Fruit fly (Drosophila melanogaster) whole organism, embryonic: ENCODE results near the gene Desat1.

Source experiments
- CG10979 ChIP-seq: fragments of 200-800 bp; sonication (Bioruptor generic); optimal IDR thresholded peaks from 2 replicates; lab custom pipeline; 2018; ENCODE audit warnings: missing biosample characterization, mild to moderate bottlenecking, missing genetic modification characterization, moderate library complexity
- CG11398 ChIP-seq: fragments of 200-800 bp; sonication (Bioruptor generic); optimal IDR thresholded peaks from 2 replicates; lab custom pipeline; 2016; ENCODE audit warnings: missing biosample characterization, missing genetic modification characterization
- CG11696 ChIP-seq: fragments of 200-800 bp; sonication (Bioruptor generic); IDR thresholded peaks from 2 replicates; pipeline ENCODE4 v1.3.6; 2022; ENCODE audit warnings: missing biosample characterization, missing genetic modification characterization
- CG12659 ChIP-seq: fragments of 200-800 bp; sonication (Bioruptor generic); optimal IDR thresholded peaks from 3 replicates; lab custom pipeline; 2017; ENCODE audit warnings: mild to moderate bottlenecking, missing biosample characterization, missing genetic modification reagents, missing genetic modification characterization
- CG13775 ChIP-seq: fragments of 200-800 bp; sonication (Bioruptor generic); optimal IDR thresholded peaks from 3 replicates; lab custom pipeline; 2017; ENCODE audit warnings: missing biosample characterization, mild to moderate bottlenecking, missing genetic modification characterization
- CG15601 ChIP-seq: fragments of 200-800 bp; sonication (Bioruptor generic); optimal IDR thresholded peaks from 3 replicates; lab custom pipeline; 2019; ENCODE audit warnings: missing biosample characterization, mild to moderate bottlenecking, missing genetic modification characterization, moderate library complexity
- CG1603 ChIP-seq: fragments of 200-800 bp; sonication (Bioruptor generic); optimal IDR thresholded peaks from 2 replicates; lab custom pipeline; 2019; ENCODE audit warnings: missing biosample characterization, mild to moderate bottlenecking, missing genetic modification characterization, moderate library complexity
- CG18619 ChIP-seq: fragments of 200-800 bp; sonication (Bioruptor generic); optimal IDR thresholded peaks from 3 replicates; lab custom pipeline; 2017; ENCODE audit warnings: missing biosample characterization, mild to moderate bottlenecking, missing genetic modification characterization
- CG30431 ChIP-seq: fragments of 200-800 bp; sonication (Bioruptor generic); optimal IDR thresholded peaks from 2 replicates; lab custom pipeline; 2017; ENCODE audit warnings: missing biosample characterization, missing genetic modification characterization
- CG32772 ChIP-seq: fragments of 200-800 bp; sonication (Bioruptor generic); IDR thresholded peaks from 2 replicates; pipeline ENCODE4 v1.3.6; 2022; ENCODE audit warnings: missing biosample characterization, missing genetic modification characterization
- CG33213 ChIP-seq: fragments of 200-800 bp; sonication (Bioruptor generic); optimal IDR thresholded peaks from 3 replicates; lab custom pipeline; 2016; ENCODE audit warnings: missing biosample characterization, missing genetic modification characterization
- CG33557 ChIP-seq: fragments of 200-800 bp; sonication (Bioruptor generic); optimal IDR thresholded peaks from 2 replicates; lab custom pipeline; 2019; ENCODE audit warnings: missing biosample characterization, mild to moderate bottlenecking, missing genetic modification characterization, moderate library complexity
- CG34224 ChIP-seq: fragments of 200-800 bp; sonication (Bioruptor generic); IDR thresholded peaks from 3 replicates; pipeline ENCODE4 v1.3.6; 2022; ENCODE audit warnings: missing biosample characterization, missing genetic modification characterization; ENCODE audit not compliant: partially characterized antibody
- CG4730 ChIP-seq: fragments of 200-800 bp; sonication (Bioruptor generic); IDR thresholded peaks from 2 replicates; pipeline ENCODE4 v1.3.6; 2022; ENCODE audit warnings: missing biosample characterization, missing genetic modification characterization
- CG4854 ChIP-seq: fragments of 200-800 bp; sonication (Bioruptor generic); optimal IDR thresholded peaks from 2 replicates; lab custom pipeline; 2016; ENCODE audit warnings: missing biosample characterization, missing genetic modification characterization, inconsistent platforms
- CG8924 ChIP-seq: fragments of 200-800 bp; optimal IDR thresholded peaks from 3 replicates; lab custom pipeline; 2019; ENCODE audit warnings: missing biosample characterization, mild to moderate bottlenecking, missing genetic modification characterization, moderate library complexity
- CG9817 ChIP-seq: fragments of 200-800 bp; sonication (Bioruptor generic); optimal IDR thresholded peaks from 2 replicates; lab custom pipeline; 2018; ENCODE audit warnings: missing biosample characterization, mild to moderate bottlenecking, missing genetic modification characterization, moderate library complexity
- CkIIα-i1 ChIP-seq: fragments of 200-800 bp; sonication (Bioruptor generic); IDR thresholded peaks from 2 replicates; pipeline ENCODE4 v1.3.6; 2022; ENCODE audit warnings: missing biosample characterization, missing genetic modification characterization
- Dfd ChIP-seq, 2 experiments: fragments of >200 bp; optimal IDR thresholded peaks; 2 replicates each; lab custom pipeline; 2017; ENCODE audit warnings: missing biosample characterization in 2 of 2, missing genetic modification characterization in 2 of 2
- Elba2 ChIP-seq: fragments of 200-800 bp; sonication (Bioruptor generic); optimal IDR thresholded peaks from 3 replicates; lab custom pipeline; 2016; ENCODE audit warnings: missing biosample characterization, missing genetic modification characterization
- Ets65A ChIP-seq: fragments of 200-800 bp; sonication (Bioruptor generic); peaks from one replicate; lab custom pipeline; 2016; ENCODE audit warnings: missing biosample characterization, missing genetic modification characterization
- HLH3B ChIP-seq: fragments of 200-800 bp; sonication (Bioruptor generic); IDR thresholded peaks from 2 replicates; pipeline ENCODE4 v1.3.6; 2022; ENCODE audit warnings: missing biosample characterization, missing genetic modification characterization
- Hr78 ChIP-seq, 2 experiments: fragments of 200-800 bp in 1 of 2; fragments of >200 bp in 1 of 2; sonication (Bioruptor generic) in 1 of 2; optimal IDR thresholded peaks; 2 replicates each; lab custom pipeline; 2017 to 2019; ENCODE audit warnings: missing biosample characterization in 2 of 2, missing genetic modification characterization in 2 of 2, mild to moderate bottlenecking in 1 of 2, moderate library complexity in 1 of 2
- Mrtf ChIP-seq: fragments of 200-800 bp; sonication (Bioruptor generic); IDR thresholded peaks from 3 replicates; pipeline ENCODE4 v1.3.6; 2022; ENCODE audit warnings: missing biosample characterization, missing genetic modification characterization
- Neu2 ChIP-seq: fragments of 200-800 bp; sonication (Bioruptor generic); optimal IDR thresholded peaks from 3 replicates; lab custom pipeline; 2016; ENCODE audit warnings: missing biosample characterization, missing genetic modification characterization, borderline replicate concordance
- Nf-YA ChIP-seq: fragments of 200-800 bp; sonication (Bioruptor generic); IDR thresholded peaks from 2 replicates; pipeline ENCODE4 v1.3.6; 2022; ENCODE audit warnings: missing biosample characterization, missing genetic modification characterization
- Optix ChIP-seq: fragments of 200-800 bp; sonication (Bioruptor generic); IDR thresholded peaks from 3 replicates; pipeline ENCODE4 v1.3.6; 2022; ENCODE audit warnings: missing biosample characterization, missing genetic modification characterization
- TFAM ChIP-seq: fragments of 200-800 bp; sonication (Bioruptor generic); optimal IDR thresholded peaks from 2 replicates; lab custom pipeline; 2017; ENCODE audit warnings: missing biosample characterization, missing genetic modification characterization, inconsistent platforms
- YL-1 ChIP-seq: fragments of 200-800 bp; sonication (Bioruptor generic); optimal IDR thresholded peaks from 3 replicates; lab custom pipeline; 2017; ENCODE audit warnings: missing biosample characterization, mild to moderate bottlenecking, missing genetic modification characterization
- al ChIP-seq: fragments of 200-800 bp; sonication (Bioruptor generic); IDR thresholded peaks from 2 replicates; pipeline ENCODE4 v1.3.6; 2022; ENCODE audit warnings: missing biosample characterization, missing genetic modification characterization
- bab2 ChIP-seq: fragments of 200-800 bp; sonication (Bioruptor generic); optimal IDR thresholded peaks from 2 replicates; lab custom pipeline; 2016; ENCODE audit warnings: missing biosample characterization, missing genetic modification characterization
- bbx ChIP-seq: fragments of 200-800 bp; sonication (Bioruptor generic); IDR thresholded peaks from 2 replicates; pipeline ENCODE4 v1.3.6; 2022; ENCODE audit warnings: missing biosample characterization, missing genetic modification characterization; ENCODE audit not compliant: partially characterized antibody
- btn ChIP-seq: fragments of 200-800 bp; sonication (Bioruptor generic); optimal IDR thresholded peaks from 2 replicates; lab custom pipeline; 2016; ENCODE audit warnings: missing biosample characterization, missing genetic modification characterization
- ci ChIP-seq: fragments of 200-800 bp; sonication (Bioruptor generic); IDR thresholded peaks from 3 replicates; pipeline ENCODE4 v1.3.6; 2022; ENCODE audit warnings: missing biosample characterization, missing genetic modification characterization
- disco-r ChIP-seq: fragments of 200-800 bp; sonication (Bioruptor generic); optimal IDR thresholded peaks from 2 replicates; lab custom pipeline; 2016; ENCODE audit warnings: missing biosample characterization, missing genetic modification characterization
- dmrt11E ChIP-seq: fragments of 200-800 bp; sonication (Bioruptor generic); optimal IDR thresholded peaks from 3 replicates; lab custom pipeline; 2018; ENCODE audit warnings: missing biosample characterization, mild to moderate bottlenecking, missing genetic modification characterization, moderate library complexity
- exex ChIP-seq: fragments of 200-800 bp; sonication (Bioruptor generic); optimal IDR thresholded peaks from 4 replicates; lab custom pipeline; 2018; ENCODE audit warnings: missing biosample characterization, mild to moderate bottlenecking, missing genetic modification characterization, moderate library complexity
- eyg ChIP-seq: fragments of 200-800 bp; sonication (Bioruptor generic); optimal IDR thresholded peaks from 3 replicates; lab custom pipeline; 2016; ENCODE audit warnings: missing biosample characterization, missing genetic modification characterization
- fd64A ChIP-seq: fragments of 200-800 bp; sonication (Bioruptor generic); optimal IDR thresholded peaks from 3 replicates; lab custom pipeline; 2018; ENCODE audit warnings: missing biosample characterization, mild to moderate bottlenecking, missing genetic modification characterization
- gem ChIP-seq: fragments of 200-800 bp; sonication (Bioruptor generic); optimal IDR thresholded peaks from 2 replicates; lab custom pipeline; 2019; ENCODE audit warnings: missing biosample characterization, mild to moderate bottlenecking, missing genetic modification characterization, moderate library complexity
- gfzf ChIP-seq: fragments of 200-800 bp; sonication (Bioruptor generic); optimal IDR thresholded peaks from 2 replicates; lab custom pipeline; 2016; ENCODE audit warnings: missing biosample characterization, mild to moderate bottlenecking, missing genetic modification characterization, moderate library complexity
- grn ChIP-seq: fragments of 200-800 bp; sonication (Bioruptor generic); optimal IDR thresholded peaks from 3 replicates; lab custom pipeline; 2017; ENCODE audit warnings: missing biosample characterization, missing genetic modification characterization
- h ChIP-seq: fragments of >200 bp; optimal IDR thresholded peaks from 2 replicates; lab custom pipeline; 2017
- klu ChIP-seq: fragments of 200-800 bp; sonication (Bioruptor generic); IDR thresholded peaks from 2 replicates; pipeline ENCODE4 v1.3.6; 2022; ENCODE audit warnings: missing biosample characterization, missing genetic modification characterization
- kni ChIP-seq: fragments of 200-800 bp; sonication (Bioruptor generic); optimal IDR thresholded peaks from 3 replicates; lab custom pipeline; 2017; ENCODE audit warnings: mild to moderate bottlenecking, missing biosample characterization, missing genetic modification reagents, missing genetic modification characterization
- lmd ChIP-seq: fragments of 200-800 bp; sonication (Bioruptor generic); IDR thresholded peaks from 2 replicates; pipeline ENCODE4 v1.3.6; 2022; ENCODE audit warnings: missing biosample characterization, missing genetic modification characterization
- nom ChIP-seq: fragments of 200-800 bp; sonication (Bioruptor generic); optimal IDR thresholded peaks from 2 replicates; lab custom pipeline; 2017; ENCODE audit warnings: missing biosample characterization, missing genetic modification characterization, mild to moderate bottlenecking, moderate library complexity, missing genetic modification reagents
- schlank ChIP-seq: fragments of 200-800 bp; sonication (Bioruptor generic); optimal IDR thresholded peaks from 2 replicates; lab custom pipeline; 2018; ENCODE audit warnings: missing biosample characterization, mild to moderate bottlenecking, missing genetic modification characterization
- tin ChIP-seq: fragments of 200-800 bp; sonication (Bioruptor generic); optimal IDR thresholded peaks from 3 replicates; lab custom pipeline; 2016; ENCODE audit warnings: missing biosample characterization, missing genetic modification characterization
- zen ChIP-seq: fragments of 200-800 bp; sonication (Bioruptor generic); optimal IDR thresholded peaks from 3 replicates; lab custom pipeline; 2018; ENCODE audit warnings: missing biosample characterization, mild to moderate bottlenecking, missing genetic modification characterization, moderate library complexity
- zfh1 ChIP-seq: fragments of 200-800 bp; sonication (Bioruptor generic); IDR thresholded peaks from 3 replicates; pipeline ENCODE4 v1.3.6; 2022; ENCODE audit warnings: missing biosample characterization, missing genetic modification characterization

The Desat1 gene

DNA sequence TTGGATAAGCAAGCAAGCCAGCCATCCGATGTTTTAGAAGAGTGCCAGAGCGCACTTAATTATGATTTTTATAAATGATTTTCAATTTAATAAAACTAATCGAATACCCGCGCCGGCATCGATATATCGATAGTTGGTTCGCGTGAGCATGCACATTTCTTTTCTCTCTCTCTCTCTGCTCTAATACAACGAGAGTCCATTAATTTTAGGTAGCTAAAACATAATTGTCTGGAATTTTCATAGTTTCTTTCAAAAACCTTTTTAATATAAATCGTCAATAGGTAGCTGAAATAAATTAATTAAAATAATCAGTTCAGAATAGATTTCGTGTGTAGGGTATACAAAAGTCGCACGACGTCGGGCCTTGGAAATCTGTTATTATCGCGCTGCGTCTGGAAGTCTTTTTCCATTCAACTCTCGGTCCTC lies 9.5 kb downstream of the Desat1 start, which contains the start of gene CG18549 (continued):
- TF ChIP-seq btn (GFP tag; lab: Kevin White, UChicago) (peak; percentile 99), CG30431 (GFP tag; lab: Kevin White, UChicago) (peak; percentile 99), bbx (GFP tag; lab: Robert Waterston, UW) (peak; percentile 76), CG11398 (GFP tag; lab: Kevin White, UChicago) (peak; percentile 99), h (lab: Kevin White, UChicago) (no peak), CG13775 (GFP tag; lab: Kevin White, UChicago) (peak; percentile 99), Ets65A (GFP tag; lab: Kevin White, UChicago) (peak; percentile 100), lmd (GFP tag; lab: Robert Waterston, UW) (peak; percentile 100), eyg (GFP tag; lab: Kevin White, UChicago) (peak; percentile 99), YL-1 (peak; percentile 100), CG1603 (peak; percentile 97), CG9817 (tag; lab: Kevin White, UChicago) (peak; percentile 100), bab2 (GFP tag; lab: Kevin White, UChicago) (peak; percentile 100), HLH3B (GFP tag; lab: Robert Waterston, UW) (peak; percentile 100), gfzf (GFP tag; lab: Kevin White, UChicago) (peak; percentile 44), Mrtf (GFP tag; lab: Robert Waterston, UW) (peak; percentile 99), tin (GFP tag; lab: Kevin White, UChicago) (peak; percentile 100), ci (GFP tag; lab: Robert Waterston, UW) (peak; percentile 100), CG12659 (peak; percentile 100), CG33557 (peak; percentile 100), CG33213 (peak; percentile 99), grn (peak; percentile 97), schlank (tag; lab: Kevin White, UChicago) (peak; percentile 99), disco-r (GFP tag; lab: Kevin White, UChicago) (peak; percentile 99), dmrt11E (tag; lab: Kevin White, UChicago) (peak; percentile 100), CG34224 (GFP tag; lab: Robert Waterston, UW) (peak; percentile 89), Hr78 (GFP tag; optimal IDR thresholded peaks at IDR 0.05; lab: Kevin White, UChicago) (peak in 1 of 2 experiments; percentile 99), Neu2 (GFP tag; lab: Kevin White, UChicago) (peak; percentile 91), CG8924 (tag; lab: Kevin White, UChicago) (peak; percentile 100), CG32772 (peak; percentile 100), gem (tag; lab: Kevin White, UChicago) (peak; percentile 100), fd64A (GFP tag; lab: Kevin White, UChicago) (peak; percentile 100), nom (GFP tag; lab: Kevin White, UChicago) (peak; percentile 100), Nf-YA (GFP tag; lab: Robert Waterston, UW) (peak; percentile 100), al (peak; percentile 99), klu (GFP tag; lab: Robert Waterston, UW) (peak; percentile 99), CG15601 (peak; percentile 99), CG4854 (GFP tag; lab: Kevin White, UChicago) (peak; percentile 99), zfh1 (GFP tag; lab: Robert Waterston, UW) (peak; percentile 100), TFAM (GFP tag; lab: Kevin White, UChicago) (peak; percentile 96), Optix (GFP tag; lab: Robert Waterston, UW) (peak; percentile 99), CkIIα-i1 (GFP tag; lab: Robert Waterston, UW) (peak; percentile 98), CG10979 (tag; lab: Kevin White, UChicago) (peak; percentile 100), zen (tag; lab: Kevin White, UChicago) (peak; percentile 100), Elba2 (GFP tag; lab: Kevin White, UChicago) (peak; percentile 76), CG11696 (peak; percentile 98), kni (GFP tag; lab: Kevin White, UChicago) (peak; percentile 99), CG4730 (GFP tag; lab: Robert Waterston, UW) (peak; percentile 100), exex (tag; lab: Kevin White, UChicago) (peak; percentile 99), Dfd (GFP tag; optimal IDR thresholded peaks at IDR 0.05; lab: Kevin White, UChicago) (no peak), CG18619 (GFP tag; lab: Kevin White, UChicago) (peak; percentile 100)
